Worm (Caenorhabditis elegans) whole organism, L2 larva: ENCODE results near the gene Y53G8B.2.

Experiments
- C34F6.9 ChIP-seq: fragments of 150-350 bp; optimal IDR thresholded peaks from 2 replicates; lab custom pipeline; 2014; ENCODE audit warnings: missing biosample characterization, missing genetic modification characterization
- R02D3.7 ChIP-seq: fragments of 150-350 bp; optimal IDR thresholded peaks from 2 replicates; lab custom pipeline; 2014; ENCODE audit warnings: missing biosample characterization, missing genetic modification characterization
- ceh-82 ChIP-seq: fragments of 150-350 bp; optimal IDR thresholded peaks from 2 replicates; lab custom pipeline; 2014; ENCODE audit warnings: missing biosample characterization, missing genetic modification characterization
- fos-1 ChIP-seq: fragments of 150-350 bp; optimal IDR thresholded peaks from 2 replicates; lab custom pipeline; 2014; ENCODE audit warnings: missing biosample characterization, missing genetic modification characterization
- ztf-11 ChIP-seq: sonication (generic microtip); optimal IDR thresholded peaks from 2 replicates; lab custom pipeline; 2017; ENCODE audit warnings: missing biosample characterization, missing genetic modification characterization
- ztf-4 ChIP-seq: fragments of 150-350 bp; optimal IDR thresholded peaks from 2 replicates; lab custom pipeline; 2014; ENCODE audit warnings: missing biosample characterization, missing genetic modification characterization

- TF ChIP-seq ztf-11 (tag; lab: Kevin White, UChicago) = no peak
- no peak for TF ChIP-seq C34F6.9 (tag; lab: Kevin White, UChicago)
- TF ChIP-seq ztf-4 (tag; lab: Kevin White, UChicago) = no peak
- no peak for TF ChIP-seq R02D3.7 (tag; lab: Kevin White, UChicago)
- no peak for TF ChIP-seq ceh-82 (tag; lab: Kevin White, UChicago)
- TF ChIP-seq fos-1 = no peak
These were observed 1.5 kb upstream of the Y53G8B.2 start for ce11 chrIII:3105212-3105611.
